Fruit fly (Drosophila melanogaster) Kc167 (cell line): ENCODE measurements around the gene eIF1.

Experiments used
- Myc ChIP-seq: fragments of >200 bp; optimal IDR thresholded peaks from 2 replicates; lab custom pipeline; 2017; ENCODE audit warnings: missing external identifiers
- Sin3A ChIP-seq: fragments of >200 bp; optimal IDR thresholded peaks from 2 replicates; lab custom pipeline; 2018; ENCODE audit warnings: missing external identifiers
- h ChIP-seq: fragments of >200 bp; optimal IDR thresholded peaks from 3 replicates; lab custom pipeline; 2018; ENCODE audit warnings: missing external identifiers
- insv ChIP-seq: fragments of >200 bp; optimal IDR thresholded peaks from 3 replicates; lab custom pipeline; 2018; ENCODE audit warnings: missing external identifiers
- psq ChIP-seq: fragments of >200 bp; optimal IDR thresholded peaks from 2 replicates; lab custom pipeline; 2017; ENCODE audit warnings: missing external identifiers
- ttk ChIP-seq: sonication (Bioruptor generic); optimal IDR thresholded peaks from 2 replicates; lab custom pipeline; 2017; ENCODE audit warnings: missing external identifiers

- TF ChIP-seq h (lab: Kevin White, UChicago), result no peak
- no peak for TF ChIP-seq insv (lab: Kevin White, UChicago)
- no peak for TF ChIP-seq psq
- no peak for TF ChIP-seq Sin3A (lab: Kevin White, UChicago)
- TF ChIP-seq ttk (lab: Kevin White, UChicago), result no peak
- no peak for TF ChIP-seq Myc (lab: Kevin White, UChicago)
Observed at dm6 chr3L:3222643-3223389, at the start of gene eIF1, which contains the start of gene RpL28.
